Worm (Caenorhabditis elegans) whole organism, young adult: ENCODE measurements around the gene T22E5.1.

Source experiments
- B0019.2 ChIP-seq: fragments of 200-800 bp; sonication (Bioruptor generic); conservative IDR thresholded peaks from 2 replicates; pipeline ENCODE4 v1.3.6; 2022; ENCODE audit warnings: missing genetic modification reagents, missing genetic modification characterization, missing compliant biosample characterization
- B0261.1 ChIP-seq: sonication (generic microtip); optimal IDR thresholded peaks from 2 replicates; lab custom pipeline; 2016; ENCODE audit warnings: mild to moderate bottlenecking, missing genetic modification characterization, moderate library complexity, missing compliant biosample characterization
- B0336.3 ChIP-seq: fragments of 200-800 bp; sonication (Bioruptor generic); IDR thresholded peaks from 2 replicates; pipeline ENCODE4 v1.3.6; 2022; ENCODE audit warnings: missing genetic modification characterization, missing compliant biosample characterization
- C06A6.2 ChIP-seq: fragments of 200-800 bp; sonication (Bioruptor generic); conservative IDR thresholded peaks from 2 replicates; pipeline ENCODE4 v1.3.6; 2022; ENCODE audit warnings: missing genetic modification characterization, missing compliant biosample characterization
- F10E7.11 ChIP-seq: sonication (generic microtip); optimal IDR thresholded peaks from 2 replicates; lab custom pipeline; 2017; ENCODE audit warnings: mild to moderate bottlenecking, missing genetic modification characterization, moderate library complexity, missing compliant biosample characterization
- F37B4.10 ChIP-seq: fragments of 200-800 bp; sonication (Bioruptor generic); IDR thresholded peaks from 2 replicates; pipeline ENCODE4 v1.3.6; 2022; ENCODE audit warnings: missing genetic modification characterization, missing compliant biosample characterization
- F49E8.2 ChIP-seq: sonication (generic microtip); optimal IDR thresholded peaks from 3 replicates; lab custom pipeline; 2017; ENCODE audit warnings: missing genetic modification characterization, mild to moderate bottlenecking, missing compliant biosample characterization, antibody characterized with exemption, moderate library complexity; ENCODE audit not compliant: insufficient read depth
- F55B11.4 ChIP-seq: sonication (generic microtip); optimal IDR thresholded peaks from 2 replicates; lab custom pipeline; 2016; ENCODE audit warnings: missing compliant biosample characterization, missing genetic modification characterization, borderline replicate concordance; ENCODE audit not compliant: insufficient read depth
- K11D2.4 ChIP-seq: fragments of 200-800 bp; sonication (Bioruptor generic); IDR thresholded peaks from 2 replicates; pipeline ENCODE4 v1.3.6; 2022; ENCODE audit warnings: missing genetic modification reagents, missing genetic modification characterization, missing compliant biosample characterization
- T26A5.8 ChIP-seq: sonication (generic microtip); optimal IDR thresholded peaks from 2 replicates; lab custom pipeline; 2016; ENCODE audit warnings: missing genetic modification characterization, missing compliant biosample characterization
- Y53F4B.3 ChIP-seq: fragments of 200-800 bp; sonication (Bioruptor generic); IDR thresholded peaks from 2 replicates; pipeline ENCODE4 v1.3.6; 2022; ENCODE audit warnings: missing genetic modification reagents, missing genetic modification characterization, missing compliant biosample characterization
- Y53G8AR.9 ChIP-seq: fragments of 200-800 bp; sonication (Bioruptor generic); conservative IDR thresholded peaks from 2 replicates; pipeline ENCODE4 v1.3.6; 2022; ENCODE audit warnings: missing genetic modification reagents, missing genetic modification characterization, missing compliant biosample characterization
- Y56A3A.18 ChIP-seq: fragments of 200-800 bp; sonication (Bioruptor generic); IDR thresholded peaks from 2 replicates; pipeline ENCODE4 v1.3.6; 2022; ENCODE audit warnings: missing genetic modification reagents, missing genetic modification characterization, missing compliant biosample characterization
- Y95B8A.8 ChIP-seq: fragments of 200-800 bp; sonication (Bioruptor generic); IDR thresholded peaks from 2 replicates; pipeline ENCODE4 v1.3.6; 2022; ENCODE audit warnings: missing genetic modification reagents, missing genetic modification characterization, missing compliant biosample characterization
- akir-1 ChIP-seq: fragments of 200-800 bp; sonication (Bioruptor generic); optimal IDR thresholded peaks from 2 replicates; lab custom pipeline; 2018; ENCODE audit warnings: mild to moderate bottlenecking, missing genetic modification characterization, moderate library complexity, missing compliant biosample characterization
- atf-7 ChIP-seq: sonication (generic microtip); optimal IDR thresholded peaks from 2 replicates; lab custom pipeline; 2017; ENCODE audit warnings: mild to moderate bottlenecking, missing genetic modification characterization, missing compliant biosample characterization
- athp-1 ChIP-seq: sonication (generic microtip); optimal IDR thresholded peaks from 2 replicates; lab custom pipeline; 2017; ENCODE audit warnings: mild to moderate bottlenecking, missing genetic modification characterization, missing compliant biosample characterization
- attf-3 ChIP-seq: fragments of 200-800 bp; sonication (Bioruptor generic); conservative IDR thresholded peaks from 2 replicates; pipeline ENCODE4 v1.3.6; 2022; ENCODE audit warnings: missing genetic modification reagents, missing genetic modification characterization, missing compliant biosample characterization
- attf-6 ChIP-seq: fragments of 200-800 bp; sonication (Bioruptor generic); IDR thresholded peaks from 2 replicates; pipeline ENCODE4 v1.3.6; 2022; ENCODE audit warnings: missing genetic modification reagents, missing genetic modification characterization, missing compliant biosample characterization
- bed-1 ChIP-seq: fragments of 200-800 bp; sonication (Bioruptor generic); IDR thresholded peaks from 2 replicates; pipeline ENCODE4 v1.3.6; 2022; ENCODE audit warnings: missing genetic modification reagents, missing genetic modification characterization, missing compliant biosample characterization
- ceh-40 ChIP-seq: fragments of 200-800 bp; sonication (Bioruptor generic); IDR thresholded peaks from 2 replicates; pipeline ENCODE4 v1.3.6; 2022; ENCODE audit warnings: missing genetic modification characterization, missing compliant biosample characterization
- efl-1 ChIP-seq: fragments of 150-350 bp; optimal IDR thresholded peaks from 2 replicates; lab custom pipeline; 2014; ENCODE audit warnings: missing biosample characterization, missing genetic modification reagents, missing genetic modification characterization
- gei-17 ChIP-seq: fragments of 200-800 bp; sonication (Bioruptor generic); optimal IDR thresholded peaks from 2 replicates; lab custom pipeline; 2018; ENCODE audit warnings: mild to moderate bottlenecking, missing genetic modification characterization, missing compliant biosample characterization
- hlh-12 ChIP-seq: sonication (generic microtip); optimal IDR thresholded peaks from 2 replicates; lab custom pipeline; 2016; ENCODE audit warnings: missing genetic modification characterization, missing compliant biosample characterization
- lir-1 ChIP-seq: fragments of 200-800 bp; sonication (Bioruptor generic); conservative IDR thresholded peaks from 2 replicates; pipeline ENCODE4 v1.3.6; 2022; ENCODE audit warnings: missing genetic modification reagents, missing genetic modification characterization, missing compliant biosample characterization
- lsy-27 ChIP-seq: sonication (generic microtip); optimal IDR thresholded peaks from 2 replicates; lab custom pipeline; 2017; ENCODE audit warnings: missing genetic modification characterization, mild to moderate bottlenecking, missing compliant biosample characterization, antibody characterized with exemption, missing genotype, borderline replicate concordance; ENCODE audit not compliant: insufficient read depth
- madf-10 ChIP-seq: sonication (generic microtip); optimal IDR thresholded peaks from 2 replicates; lab custom pipeline; 2016; ENCODE audit warnings: mild to moderate bottlenecking, missing genetic modification characterization, missing compliant biosample characterization
- madf-3 ChIP-seq: fragments of 200-800 bp; sonication (Bioruptor generic); IDR thresholded peaks from 2 replicates; pipeline ENCODE4 v1.3.6; 2022; ENCODE audit warnings: missing genetic modification reagents, missing genetic modification characterization, missing compliant biosample characterization
- madf-8 ChIP-seq: fragments of 200-800 bp; sonication (Bioruptor generic); conservative IDR thresholded peaks from 2 replicates; pipeline ENCODE4 v1.3.6; 2022; ENCODE audit warnings: missing genetic modification reagents, missing genetic modification characterization, missing compliant biosample characterization
- mcd-1 ChIP-seq: fragments of 200-800 bp; sonication (Bioruptor generic); IDR thresholded peaks from 2 replicates; pipeline ENCODE4 v1.3.6; 2022; ENCODE audit warnings: missing genetic modification reagents, missing genetic modification characterization, missing compliant biosample characterization
- mel-28 ChIP-seq: sonication (generic microtip); optimal IDR thresholded peaks from 2 replicates; lab custom pipeline; 2016; ENCODE audit warnings: borderline replicate concordance, mild to moderate bottlenecking, missing genetic modification characterization, missing compliant biosample characterization
- nhr-120 ChIP-seq: fragments of 200-800 bp; sonication (Bioruptor generic); IDR thresholded peaks from 2 replicates; pipeline ENCODE4 v1.3.6; 2022; ENCODE audit warnings: missing genetic modification characterization, missing compliant biosample characterization
- nhr-90 ChIP-seq: sonication (generic microtip); optimal IDR thresholded peaks from 2 replicates; lab custom pipeline; 2016; ENCODE audit warnings: missing genotype, mild to moderate bottlenecking, missing genetic modification characterization, missing compliant biosample characterization
- rec-8 ChIP-seq, 2 experiments: sonication (generic microtip); optimal IDR thresholded peaks; 2 replicates each; lab custom pipeline; 2016; ENCODE audit warnings: mild to moderate bottlenecking in 2 of 2, missing genetic modification characterization in 2 of 2, missing genetic modification reagents in 2 of 2, missing genotype in 2 of 2, missing biosample characterization in 1 of 2, missing compliant biosample characterization in 1 of 2, moderate library complexity in 1 of 2
- repo-1 ChIP-seq: sonication (generic microtip); optimal IDR thresholded peaks from 2 replicates; lab custom pipeline; 2017; ENCODE audit warnings: mild to moderate bottlenecking, missing genetic modification characterization, missing compliant biosample characterization
- sdz-38 ChIP-seq: sonication (generic microtip); optimal IDR thresholded peaks from 2 replicates; lab custom pipeline; 2016; ENCODE audit warnings: missing genotype, missing genetic modification characterization, missing compliant biosample characterization
- snpc-1.3 ChIP-seq: sonication (generic microtip); optimal IDR thresholded peaks from 2 replicates; lab custom pipeline; 2017; ENCODE audit warnings: missing genetic modification characterization, mild to moderate bottlenecking, missing compliant biosample characterization, antibody characterized with exemption, moderate library complexity, missing genotype, missing genetic modification reagents; ENCODE audit not compliant: insufficient read depth
- somi-1 ChIP-seq: fragments of 200-800 bp; sonication (Bioruptor generic); optimal IDR thresholded peaks from 2 replicates; lab custom pipeline; 2018; ENCODE audit warnings: mild to moderate bottlenecking, missing genetic modification characterization, missing compliant biosample characterization
- tlf-1 ChIP-seq: fragments of 200-800 bp; sonication (Bioruptor generic); optimal IDR thresholded peaks from 2 replicates; lab custom pipeline; 2018; ENCODE audit warnings: mild to moderate bottlenecking, missing genetic modification characterization, missing compliant biosample characterization
- zfh-2 ChIP-seq: fragments of 200-800 bp; sonication (Bioruptor generic); conservative IDR thresholded peaks from 2 replicates; pipeline ENCODE4 v1.3.6; 2022; ENCODE audit warnings: missing genetic modification reagents, missing genetic modification characterization, missing compliant biosample characterization
- zim-3 ChIP-seq: sonication (generic microtip); optimal IDR thresholded peaks from 2 replicates; lab custom pipeline; 2017; ENCODE audit warnings: mild to moderate bottlenecking, missing genetic modification characterization, moderate library complexity, missing compliant biosample characterization
- ztf-18 ChIP-seq: sonication (generic microtip); optimal IDR thresholded peaks from 2 replicates; lab custom pipeline; 2016; ENCODE audit warnings: missing genotype, mild to moderate bottlenecking, missing genetic modification characterization, missing compliant biosample characterization
- ztf-28 ChIP-seq: fragments of 200-800 bp; sonication (Bioruptor generic); IDR thresholded peaks from 2 replicates; pipeline ENCODE4 v1.3.6; 2022; ENCODE audit warnings: missing genetic modification reagents, missing genetic modification characterization, missing compliant biosample characterization

Gene T22E5.1

ce11 chrX:6382930-6383329 lies 29.7 kb upstream of the T22E5.1 start:
- TF ChIP-seq somi-1 (GFP tag; lab: Kevin White, UChicago) (no peak), zim-3 (tag; lab: Kevin White, UChicago) (no peak), mcd-1 (no peak), F10E7.11 (no peak), hlh-12 (tag; lab: Kevin White, UChicago) (no peak), madf-8 (no peak), sdz-38 (tag; lab: Kevin White, UChicago) (no peak), F55B11.4 (tag; lab: Kevin White, UChicago) (no peak), atf-7 (tag; lab: Kevin White, UChicago) (no peak), Y56A3A.18 (GFP tag; lab: Robert Waterston, UW) (no peak), ceh-40 (GFP tag; lab: Robert Waterston, UW) (no peak), lir-1 (GFP tag; lab: Robert Waterston, UW) (no peak), lsy-27 (tag; lab: Kevin White, UChicago) (no peak), C06A6.2 (GFP tag; lab: Robert Waterston, UW) (no peak), Y53F4B.3 (GFP tag; lab: Robert Waterston, UW) (no peak), tlf-1 (GFP tag; lab: Kevin White, UChicago) (no peak), mel-28 (tag; lab: Kevin White, UChicago) (no peak), madf-3 (GFP tag; lab: Robert Waterston, UW) (no peak), nhr-90 (no peak)

- TF ChIP-seq B0261.1: no peak
- TF ChIP-seq F49E8.2 (tag; lab: Kevin White, UChicago): no peak
- no peak for TF ChIP-seq ztf-28
- no peak for TF ChIP-seq repo-1 (tag; lab: Kevin White, UChicago)
- TF ChIP-seq ztf-18 (tag; lab: Kevin White, UChicago): no peak
- TF ChIP-seq efl-1 (GFP tag; lab: Kevin White, UChicago): no peak
- no peak for TF ChIP-seq rec-8 (tag; optimal IDR thresholded peaks at IDR 0.05; lab: Kevin White, UChicago)
- no peak for TF ChIP-seq akir-1
- TF ChIP-seq Y95B8A.8 (GFP tag; lab: Robert Waterston, UW): no peak
- no peak for TF ChIP-seq bed-1 (GFP tag; lab: Robert Waterston, UW)
- TF ChIP-seq snpc-1.3: no peak
Observed at ce11 chrX:6384537-6384936, 28.1 kb upstream of the T22E5.1 start.

- TF ChIP-seq T26A5.8: no peak
- TF ChIP-seq athp-1 (tag; lab: Kevin White, UChicago): no peak
- TF ChIP-seq attf-6 (GFP tag; lab: Robert Waterston, UW): no peak
Observed at ce11 chrX:6385185-6385584, 27.5 kb upstream of the T22E5.1 start, which contains the start of gene igdb-3. Gene igdb-3 (plus strand): TSS chrX:6385485.

- TF ChIP-seq F37B4.10: no peak
- no peak for TF ChIP-seq gei-17 (GFP tag; lab: Kevin White, UChicago)
- no peak for TF ChIP-seq attf-3 (GFP tag; lab: Robert Waterston, UW)
- TF ChIP-seq madf-10 (tag; lab: Kevin White, UChicago): no peak
- TF ChIP-seq somi-1 (GFP tag; lab: Kevin White, UChicago): no peak
- TF ChIP-seq zfh-2 (GFP tag; lab: Robert Waterston, UW): no peak
- TF ChIP-seq nhr-120 (GFP tag; lab: Robert Waterston, UW): no peak
- no peak for TF ChIP-seq B0019.2 (GFP tag; lab: Robert Waterston, UW)
- no peak for TF ChIP-seq Y53G8AR.9 (GFP tag; lab: Robert Waterston, UW)
- TF ChIP-seq K11D2.4 (GFP tag; lab: Robert Waterston, UW): no peak
- TF ChIP-seq B0336.3 (GFP tag; lab: Robert Waterston, UW): no peak
Observed at ce11 chrX:6388639-6389038, 24.0 kb upstream of the T22E5.1 start.
